Fruit fly (Drosophila melanogaster) whole organism, embryonic: ENCODE data around the gene senju.

Experiments used
- B-H2 ChIP-seq: fragments of 200-800 bp; sonication (Bioruptor generic); optimal IDR thresholded peaks from 2 replicates; lab custom pipeline; 2018; ENCODE audit warnings: missing biosample characterization, mild to moderate bottlenecking, missing genetic modification characterization
- Blimp-1 ChIP-seq: fragments of 200-800 bp; sonication (Bioruptor generic); optimal IDR thresholded peaks from 3 replicates; lab custom pipeline; 2018; ENCODE audit warnings: missing biosample characterization, missing genetic modification characterization, mild to moderate bottlenecking, moderate library complexity, missing genetic modification reagents
- CG1024 ChIP-seq: fragments of 200-800 bp; sonication (Bioruptor generic); IDR thresholded peaks from 2 replicates; pipeline ENCODE4 v1.3.6; 2022; ENCODE audit warnings: missing biosample characterization, missing genetic modification characterization
- CG10274 ChIP-seq: fragments of 200-800 bp; sonication (Bioruptor generic); optimal IDR thresholded peaks from 3 replicates; lab custom pipeline; 2017; ENCODE audit warnings: missing biosample characterization, mild to moderate bottlenecking, missing genetic modification characterization
- CG10366 ChIP-seq: fragments of 200-800 bp; sonication (Bioruptor generic); IDR thresholded peaks from 2 replicates; pipeline ENCODE4 v1.3.6; 2022; ENCODE audit warnings: missing biosample characterization, missing genetic modification characterization
- CG10431 ChIP-seq: fragments of 200-800 bp; sonication (Bioruptor generic); optimal IDR thresholded peaks from 3 replicates; lab custom pipeline; 2018; ENCODE audit warnings: missing biosample characterization, mild to moderate bottlenecking, missing genetic modification characterization
- CG10654 ChIP-seq: fragments of 200-800 bp; sonication (Bioruptor generic); optimal IDR thresholded peaks from 2 replicates; lab custom pipeline; 2016; ENCODE audit warnings: missing biosample characterization, missing genetic modification characterization
- CG10979 ChIP-seq: fragments of 200-800 bp; sonication (Bioruptor generic); optimal IDR thresholded peaks from 2 replicates; lab custom pipeline; 2018; ENCODE audit warnings: missing biosample characterization, mild to moderate bottlenecking, missing genetic modification characterization, moderate library complexity
- CG11085 ChIP-seq: fragments of 200-800 bp; sonication (Bioruptor generic); IDR thresholded peaks from 2 replicates; pipeline ENCODE4 v1.3.6; 2022; ENCODE audit warnings: missing biosample characterization, missing genetic modification characterization
- CG11695 ChIP-seq: fragments of 200-800 bp; sonication (Bioruptor generic); IDR thresholded peaks from 3 replicates; pipeline ENCODE4 v1.3.6; 2022; ENCODE audit warnings: missing biosample characterization, missing genetic modification characterization
- CG12071 ChIP-seq: fragments of 200-800 bp; sonication (Bioruptor generic); optimal IDR thresholded peaks from 3 replicates; lab custom pipeline; 2018; ENCODE audit warnings: missing biosample characterization, mild to moderate bottlenecking, missing genetic modification characterization
- CG12236 ChIP-seq: fragments of 200-800 bp; sonication (Bioruptor generic); optimal IDR thresholded peaks from 2 replicates; lab custom pipeline; 2016; ENCODE audit warnings: missing biosample characterization, missing genetic modification characterization
- CG12769 ChIP-seq: fragments of 200-800 bp; sonication (Bioruptor generic); optimal IDR thresholded peaks from 2 replicates; lab custom pipeline; 2019; ENCODE audit warnings: missing biosample characterization, mild to moderate bottlenecking, missing genetic modification characterization, moderate library complexity
- CG14441 ChIP-seq: fragments of 200-800 bp; sonication (Bioruptor generic); IDR thresholded peaks from 2 replicates; pipeline ENCODE4 v1.3.6; 2022; ENCODE audit warnings: missing biosample characterization, missing genetic modification characterization
- CG15269 ChIP-seq: fragments of 200-800 bp; sonication (Bioruptor generic); optimal IDR thresholded peaks from 2 replicates; lab custom pipeline; 2018; ENCODE audit warnings: missing biosample characterization, mild to moderate bottlenecking, missing genetic modification characterization, moderate library complexity
- CG18619 ChIP-seq: fragments of 200-800 bp; sonication (Bioruptor generic); optimal IDR thresholded peaks from 3 replicates; lab custom pipeline; 2017; ENCODE audit warnings: missing biosample characterization, mild to moderate bottlenecking, missing genetic modification characterization
- CG34422 ChIP-seq: fragments of 200-800 bp; sonication (Bioruptor generic); IDR thresholded peaks from 3 replicates; pipeline ENCODE4 v1.3.6; 2022; ENCODE audit warnings: missing biosample characterization, missing genetic modification characterization
- CG43689 ChIP-seq: fragments of 200-800 bp; sonication (Bioruptor generic); IDR thresholded peaks from 2 replicates; pipeline ENCODE4 v1.3.6; 2022; ENCODE audit warnings: missing biosample characterization, missing genetic modification characterization
- CG6854 ChIP-seq: fragments of 200-800 bp; sonication (Bioruptor generic); optimal IDR thresholded peaks from 3 replicates; lab custom pipeline; 2017; ENCODE audit warnings: missing biosample characterization, mild to moderate bottlenecking, missing genetic modification characterization
- CG8281 ChIP-seq: fragments of 200-800 bp; sonication (Bioruptor generic); optimal IDR thresholded peaks from 2 replicates; lab custom pipeline; 2018; ENCODE audit warnings: missing biosample characterization, mild to moderate bottlenecking, missing genetic modification characterization, moderate library complexity
- CG8765 ChIP-seq: fragments of 200-800 bp; sonication (Bioruptor generic); IDR thresholded peaks from 2 replicates; pipeline ENCODE4 v1.3.6; 2022; ENCODE audit warnings: missing biosample characterization, missing genetic modification characterization
- CTCF ChIP-seq: fragments of 200-800 bp; sonication (Bioruptor generic); optimal IDR thresholded peaks from 2 replicates; lab custom pipeline; 2017; ENCODE audit warnings: missing biosample characterization, mild to moderate bottlenecking, missing genetic modification characterization, moderate library complexity
- Chrac-16 ChIP-seq: fragments of 200-800 bp; sonication (Bioruptor generic); optimal IDR thresholded peaks from 3 replicates; lab custom pipeline; 2016; ENCODE audit warnings: missing biosample characterization, missing genetic modification characterization
- Elba2 ChIP-seq: fragments of 200-800 bp; sonication (Bioruptor generic); optimal IDR thresholded peaks from 3 replicates; lab custom pipeline; 2016; ENCODE audit warnings: missing biosample characterization, missing genetic modification characterization
- Fer1 ChIP-seq: fragments of 200-800 bp; sonication (Bioruptor generic); optimal IDR thresholded peaks from 2 replicates; lab custom pipeline; 2017; ENCODE audit warnings: missing biosample characterization, mild to moderate bottlenecking, missing genetic modification characterization
- GATAe ChIP-seq: fragments of 200-800 bp; sonication (Bioruptor generic); conservative IDR thresholded peaks from 2 replicates; pipeline ENCODE4 v1.3.6; 2022; ENCODE audit warnings: missing biosample characterization, missing genetic modification characterization
- H15 ChIP-seq: fragments of 200-800 bp; sonication (Bioruptor generic); IDR thresholded peaks from 3 replicates; pipeline ENCODE4 v1.3.6; 2022; ENCODE audit warnings: missing biosample characterization, missing genetic modification characterization
- Hmr ChIP-seq: fragments of 200-800 bp; sonication (Bioruptor generic); optimal IDR thresholded peaks from 3 replicates; lab custom pipeline; 2017; ENCODE audit warnings: mild to moderate bottlenecking, missing biosample characterization, missing genetic modification reagents, missing genetic modification characterization
- Lhr ChIP-seq: fragments of 200-800 bp; sonication (Bioruptor generic); optimal IDR thresholded peaks from 3 replicates; lab custom pipeline; 2017; ENCODE audit warnings: mild to moderate bottlenecking, missing biosample characterization, missing genetic modification reagents, missing genetic modification characterization
- Meics ChIP-seq: fragments of 200-800 bp; sonication (Bioruptor generic); optimal IDR thresholded peaks from 2 replicates; lab custom pipeline; 2017; ENCODE audit warnings: missing biosample characterization, mild to moderate bottlenecking, missing genetic modification characterization
- NFAT ChIP-seq: fragments of 200-800 bp; sonication (Bioruptor generic); IDR thresholded peaks from 2 replicates; pipeline ENCODE4 v1.3.6; 2022; ENCODE audit warnings: missing biosample characterization, missing genetic modification characterization
- Sry-β ChIP-seq: fragments of 200-800 bp; sonication (Bioruptor generic); optimal IDR thresholded peaks from 2 replicates; lab custom pipeline; 2018; ENCODE audit warnings: missing biosample characterization, mild to moderate bottlenecking, missing genetic modification characterization, moderate library complexity
- ato ChIP-seq: fragments of 200-800 bp; sonication (Bioruptor generic); IDR thresholded peaks from 2 replicates; pipeline ENCODE4 v1.3.6; 2022; ENCODE audit warnings: missing biosample characterization, missing genetic modification characterization; ENCODE audit not compliant: partially characterized antibody
- caup ChIP-seq: fragments of 200-800 bp; sonication (Bioruptor generic); optimal IDR thresholded peaks from 3 replicates; lab custom pipeline; 2017; ENCODE audit warnings: missing biosample characterization, mild to moderate bottlenecking, missing genetic modification characterization, moderate library complexity; ENCODE audit not compliant: severe bottlenecking
- chn ChIP-seq: fragments of 200-800 bp; sonication (Bioruptor generic); optimal IDR thresholded peaks from 2 replicates; lab custom pipeline; 2016; ENCODE audit warnings: missing biosample characterization, missing genetic modification characterization
- ems ChIP-seq: fragments of 200-800 bp; sonication (Bioruptor generic); optimal IDR thresholded peaks from 3 replicates; lab custom pipeline; 2016; ENCODE audit warnings: missing biosample characterization, missing genetic modification characterization
- ewg ChIP-seq: fragments of 200-800 bp; sonication (Bioruptor generic); optimal IDR thresholded peaks from 3 replicates; lab custom pipeline; 2017; ENCODE audit warnings: mild to moderate bottlenecking, missing biosample characterization, missing genetic modification reagents, missing genetic modification characterization
- gcm2 ChIP-seq: fragments of 200-800 bp; sonication (Bioruptor generic); optimal IDR thresholded peaks from 2 replicates; lab custom pipeline; 2016; ENCODE audit warnings: missing biosample characterization, missing genetic modification characterization
- gem ChIP-seq: fragments of 200-800 bp; sonication (Bioruptor generic); optimal IDR thresholded peaks from 2 replicates; lab custom pipeline; 2019; ENCODE audit warnings: missing biosample characterization, mild to moderate bottlenecking, missing genetic modification characterization, moderate library complexity
- jumu ChIP-seq: fragments of 200-800 bp; sonication (Bioruptor generic); optimal IDR thresholded peaks from 3 replicates; lab custom pipeline; 2016; ENCODE audit warnings: missing biosample characterization, missing genetic modification characterization
- lola ChIP-seq, 3 experiments: fragments of >200 bp in 2 of 3; fragments of 200-800 bp in 1 of 3; sonication (Bioruptor generic) in 1 of 3; optimal IDR thresholded peaks; 2 replicates each; lab custom pipeline; 2017 to 2019; ENCODE audit warnings: missing biosample characterization in 3 of 3, missing genetic modification characterization in 3 of 3, mild to moderate bottlenecking in 1 of 3, moderate library complexity in 1 of 3
- lov ChIP-seq, 2 experiments: fragments of 200-800 bp in 1 of 2; fragments of >200 bp in 1 of 2; sonication (Bioruptor generic) in 1 of 2; IDR thresholded peaks in 1 of 2; optimal IDR thresholded peaks in 1 of 2; 2 replicates in 1 of 2; 3 replicates in 1 of 2; pipeline versions ENCODE4 v1.3.6 to Lab custom; 2017 to 2022; ENCODE audit warnings: missing biosample characterization in 1 of 2, missing genetic modification characterization in 1 of 2
- nerfin-1 ChIP-seq: fragments of 200-800 bp; sonication (Bioruptor generic); optimal IDR thresholded peaks from 3 replicates; lab custom pipeline; 2019; ENCODE audit warnings: missing biosample characterization, mild to moderate bottlenecking, missing genetic modification characterization, moderate library complexity
- pfk ChIP-seq: fragments of 200-800 bp; sonication (Bioruptor generic); optimal IDR thresholded peaks from 2 replicates; lab custom pipeline; 2018; ENCODE audit warnings: missing biosample characterization, mild to moderate bottlenecking, missing genetic modification characterization, moderate library complexity
- slp2 ChIP-seq: fragments of 200-800 bp; sonication (Bioruptor generic); optimal IDR thresholded peaks from 2 replicates; lab custom pipeline; 2016; ENCODE audit warnings: missing biosample characterization, missing genetic modification characterization
- stc ChIP-seq: fragments of 200-800 bp; sonication (Bioruptor generic); IDR thresholded peaks from 2 replicates; pipeline ENCODE4 v1.3.6; 2022; ENCODE audit warnings: missing biosample characterization, missing genetic modification characterization
- tna ChIP-seq: fragments of 200-800 bp; sonication (Bioruptor generic); IDR thresholded peaks from 2 replicates; pipeline ENCODE4 v1.3.6; 2022; ENCODE audit warnings: missing biosample characterization, missing genetic modification characterization; ENCODE audit not compliant: partially characterized antibody
- wdn ChIP-seq: fragments of 200-800 bp; sonication (Bioruptor generic); IDR thresholded peaks from 2 replicates; pipeline ENCODE4 v1.3.6; 2022; ENCODE audit warnings: missing biosample characterization, missing genetic modification characterization
- wek ChIP-seq: fragments of 200-800 bp; sonication (Bioruptor generic); optimal IDR thresholded peaks from 3 replicates; lab custom pipeline; 2018; ENCODE audit warnings: missing biosample characterization, mild to moderate bottlenecking, missing genetic modification characterization, moderate library complexity
- zen ChIP-seq: fragments of 200-800 bp; sonication (Bioruptor generic); optimal IDR thresholded peaks from 3 replicates; lab custom pipeline; 2018; ENCODE audit warnings: missing biosample characterization, mild to moderate bottlenecking, missing genetic modification characterization, moderate library complexity

The senju gene

DNA sequence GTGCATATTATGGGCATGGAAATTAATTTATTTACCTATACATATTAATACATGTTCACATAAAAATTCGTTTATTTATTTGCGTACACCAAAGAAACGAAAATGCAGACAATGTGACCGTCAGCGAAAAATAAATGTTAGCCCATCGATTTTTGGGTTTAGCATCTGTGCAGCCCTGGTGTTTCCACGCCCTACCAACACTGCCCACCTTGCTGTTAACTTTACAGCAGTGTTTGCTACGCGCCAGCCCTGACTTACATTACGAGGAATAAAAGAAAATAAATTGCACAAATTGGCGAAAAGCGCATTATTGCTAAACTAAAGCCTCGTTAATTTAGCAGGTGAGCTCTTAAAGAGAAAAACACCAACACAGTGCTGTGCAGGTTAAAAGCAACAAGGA lies 9.6 kb upstream of the senju start, which contains the start of the genes CG33995, CG44000 and CG44001 (continued):
- TF ChIP-seq Fer1 (GFP tag; lab: Kevin White, UChicago) (peak; percentile 11), gcm2 (GFP tag; lab: Kevin White, UChicago) (peak; percentile 38), Elba2 (GFP tag; lab: Kevin White, UChicago) (no peak), zen (peak; percentile 46), CG10274 (GFP tag; lab: Kevin White, UChicago) (no peak), tna (GFP tag; lab: Robert Waterston, UW) (no peak), B-H2 (GFP tag; lab: Kevin White, UChicago) (peak; percentile 79), ewg (GFP tag; lab: Kevin White, UChicago) (peak; percentile 30), lov (optimal IDR thresholded peaks at IDR 0.05; lab: Kevin White, UChicago) (no peak), lov (GFP tag; IDR thresholded peaks at IDR 0.05; lab: Robert Waterston, UW) (no peak), GATAe (GFP tag; lab: Robert Waterston, UW) (no peak), CG12769 (tag; lab: Kevin White, UChicago) (peak; percentile 61), wdn (GFP tag; lab: Robert Waterston, UW) (no peak), chn (GFP tag; lab: Kevin White, UChicago) (peak; percentile 63), CG8281 (no peak), jumu (peak; percentile 65), NFAT (GFP tag; lab: Robert Waterston, UW) (peak; percentile 71), ato (GFP tag; lab: Robert Waterston, UW) (no peak), CG18619 (peak; percentile 13), Blimp-1 (no peak), CG34422 (GFP tag; lab: Robert Waterston, UW) (peak; percentile 66; the same call in 2 of the 3 replicates), CG15269 (peak; percentile 17), wek (GFP tag; lab: Kevin White, UChicago) (no peak), CTCF (no peak), CG43689 (GFP tag; lab: Robert Waterston, UW) (no peak), pfk (GFP tag; lab: Kevin White, UChicago) (no peak), Hmr (GFP tag; lab: Kevin White, UChicago) (peak; percentile 69), CG11695 (GFP tag; lab: Robert Waterston, UW) (no peak), H15 (GFP tag; lab: Robert Waterston, UW) (no peak; the same call in 2 of the 3 replicates), ems (GFP tag; lab: Kevin White, UChicago) (peak; percentile 36), CG10431 (no peak), lola (GFP tag; optimal IDR thresholded peaks at IDR 0.05; lab: Kevin White, UChicago) (no peak), CG10979 (tag; lab: Kevin White, UChicago) (peak; percentile 7), CG10366 (peak; percentile 32), CG12236 (GFP tag; lab: Kevin White, UChicago) (no peak), Meics (GFP tag; lab: Kevin White, UChicago) (peak; percentile 45), gem (tag; lab: Kevin White, UChicago) (peak; percentile 45), slp2 (GFP tag; lab: Kevin White, UChicago) (peak; percentile 26), CG8765 (GFP tag; lab: Robert Waterston, UW) (no peak), caup (peak; percentile 40), Sry-β (no peak), nerfin-1 (no peak), CG6854 (GFP tag; lab: Kevin White, UChicago) (no peak), Lhr (GFP tag; lab: Kevin White, UChicago) (peak; percentile 35), CG12071 (no peak), CG1024 (GFP tag; lab: Robert Waterston, UW) (peak; percentile 49; the same call in 1 of the 2 replicates), CG14441 (peak; percentile 25; the same call in 1 of the 2 replicates), CG10654 (GFP tag; lab: Kevin White, UChicago) (peak; percentile 45), CG11085 (GFP tag; lab: Robert Waterston, UW) (peak; percentile 39; the same call in 1 of the 2 replicates), Chrac-16 (GFP tag; lab: Kevin White, UChicago) (peak; percentile 34), stc (GFP tag; lab: Robert Waterston, UW) (no peak)
